Fruit fly (Drosophila melanogaster) whole organism, larva: ENCODE measurements around the gene c12.1.

Source experiments
- noc ChIP-seq: fragments of 200-800 bp; sonication (Bioruptor generic); optimal IDR thresholded peaks from 3 replicates; lab custom pipeline; 2019; ENCODE audit warnings: missing biosample characterization, mild to moderate bottlenecking, missing genetic modification characterization, moderate library complexity

The c12.1 gene

dm6 chrX:9319140-9319539, at the start of gene c12.1, which contains the start of gene c12.2:
Gene c12.1, minus strand, starts transcription at chrX:9319223.
Gene c12.2, plus strand, starts transcription at chrX:9319359.
- TF ChIP-seq noc (tag; lab: Kevin White, UChicago), result peak; percentile 7

dm6 chrX:9355996-9356708, 37.1 kb upstream of the c12.1 start, which contains the start of the genes Zdhhc8 and BCL7-like:
Gene Zdhhc8, minus strand, starts transcription at chrX:9356227.
Gene BCL7-like, plus strand, starts transcription at chrX:9356634.
- no peak for TF ChIP-seq noc (tag; lab: Kevin White, UChicago)

dm6 chrX:9355193-9355995, 36.4 kb upstream of the c12.1 start:
- TF ChIP-seq noc (tag; lab: Kevin White, UChicago), result no peak

- no peak for TF ChIP-seq noc (tag; lab: Kevin White, UChicago)
Observed at dm6 chrX:9354773-9355172, 35.8 kb upstream of the c12.1 start.

dm6 chrX:9352112-9353096, 33.4 kb upstream of the c12.1 start:
- peak; percentile 94 for TF ChIP-seq noc (tag; lab: Kevin White, UChicago)

- TF ChIP-seq noc (tag; lab: Kevin White, UChicago), result no peak
Observed at dm6 chrX:9350309-9350708, 31.3 kb upstream of the c12.1 start.

- TF ChIP-seq noc (tag; lab: Kevin White, UChicago), result no peak
Observed at dm6 chrX:9349224-9349623, 30.2 kb upstream of the c12.1 start.

dm6 chrX:9347767-9348166, 28.7 kb upstream of the c12.1 start:
- no peak for TF ChIP-seq noc (tag; lab: Kevin White, UChicago)

- no peak for TF ChIP-seq noc (tag; lab: Kevin White, UChicago)
Observed at dm6 chrX:9345522-9345921, 26.5 kb upstream of the c12.1 start.

dm6 chrX:9344482-9345106, 25.6 kb upstream of the c12.1 start:
- peak; percentile 94 for TF ChIP-seq noc (tag; lab: Kevin White, UChicago)

- TF ChIP-seq noc (tag; lab: Kevin White, UChicago), result peak; percentile 89
Observed at dm6 chrX:9343480-9344477, 24.8 kb upstream of the c12.1 start.

- no peak for TF ChIP-seq noc (tag; lab: Kevin White, UChicago)
Observed at dm6 chrX:9332208-9332607, 13.2 kb upstream of the c12.1 start.

- TF ChIP-seq noc (tag; lab: Kevin White, UChicago), result no peak
Observed at dm6 chrX:9330387-9330786, 11.4 kb upstream of the c12.1 start, which contains the start of gene CG34450. Gene CG34450, minus strand, starts transcription at chrX:9330487.

dm6 chrX:9317100-9317499, 1.9 kb downstream of the c12.1 start:
- TF ChIP-seq noc (tag; lab: Kevin White, UChicago), result no peak
